Fruit fly (Drosophila melanogaster) Kc167 (cell line): ENCODE measurements around the gene Rbm13.

ENCODE experiments used
- Myc ChIP-seq: fragments of >200 bp; optimal IDR thresholded peaks from 2 replicates; lab custom pipeline; 2017; ENCODE audit warnings: missing external identifiers
- Sin3A ChIP-seq: fragments of >200 bp; optimal IDR thresholded peaks from 2 replicates; lab custom pipeline; 2018; ENCODE audit warnings: missing external identifiers
- insv ChIP-seq: fragments of >200 bp; optimal IDR thresholded peaks from 3 replicates; lab custom pipeline; 2018; ENCODE audit warnings: missing external identifiers
- psq ChIP-seq: fragments of >200 bp; optimal IDR thresholded peaks from 2 replicates; lab custom pipeline; 2017; ENCODE audit warnings: missing external identifiers

- TF ChIP-seq Myc (no peak), psq (lab: Kevin White, UChicago) (no peak), Sin3A (lab: Kevin White, UChicago) (no peak), insv (lab: Kevin White, UChicago) (no peak)
Measured at dm6 chrX:8866256-8866655, 35.2 kb upstream of the Rbm13 start.
